Worm (Caenorhabditis elegans) whole organism, late embryonic: ENCODE results near the gene gspd-1.

Experiments used
- C08G9.2 ChIP-seq: sonication (generic microtip); optimal IDR thresholded peaks from 2 replicates; lab custom pipeline; 2016; ENCODE audit warnings: mild to moderate bottlenecking, missing genetic modification characterization, moderate library complexity, missing compliant biosample characterization
- C38D4.7 ChIP-seq: fragments of 200-800 bp; sonication (Bioruptor generic); optimal IDR thresholded peaks from 2 replicates; lab custom pipeline; 2018; ENCODE audit warnings: mild to moderate bottlenecking, missing genetic modification characterization, moderate library complexity, missing compliant biosample characterization
- K02D7.2 ChIP-seq: sonication (generic microtip); optimal IDR thresholded peaks from 2 replicates; lab custom pipeline; 2017; ENCODE audit warnings: mild to moderate bottlenecking, missing genetic modification characterization, missing compliant biosample characterization
- K09A11.1 ChIP-seq: sonication (generic microtip); optimal IDR thresholded peaks from 2 replicates; lab custom pipeline; 2017; ENCODE audit warnings: antibody characterized with exemption, mild to moderate bottlenecking, missing genetic modification characterization, missing compliant biosample characterization; ENCODE audit not compliant: insufficient read depth
- T23F11.4 ChIP-seq: fragments of 200-800 bp; sonication (Bioruptor generic); optimal IDR thresholded peaks from 2 replicates; lab custom pipeline; 2018; ENCODE audit warnings: mild to moderate bottlenecking, missing genetic modification characterization, missing compliant biosample characterization
- Y22D7AL.16 ChIP-seq: sonication (generic microtip); optimal IDR thresholded peaks from 2 replicates; lab custom pipeline; 2016; ENCODE audit warnings: missing genetic modification characterization, missing compliant biosample characterization
- ceh-14 ChIP-seq: sonication (generic microtip); optimal IDR thresholded peaks from 2 replicates; lab custom pipeline; 2016; ENCODE audit warnings: missing genotype, missing genetic modification characterization, missing compliant biosample characterization
- ceh-18 ChIP-seq: sonication (generic microtip); optimal IDR thresholded peaks from 2 replicates; lab custom pipeline; 2016; ENCODE audit warnings: missing genetic modification characterization, missing compliant biosample characterization
- ceh-19 ChIP-seq: fragments of 200-800 bp; sonication (Bioruptor generic); optimal IDR thresholded peaks from 2 replicates; lab custom pipeline; 2018; ENCODE audit warnings: mild to moderate bottlenecking, missing genetic modification characterization, missing compliant biosample characterization
- ceh-22 ChIP-seq: sonication (generic microtip); optimal IDR thresholded peaks from 2 replicates; lab custom pipeline; 2017; ENCODE audit warnings: missing biosample characterization, missing genetic modification characterization
- ceh-6 ChIP-seq: fragments of 200-800 bp; sonication (Bioruptor generic); optimal IDR thresholded peaks from 2 replicates; lab custom pipeline; 2018; ENCODE audit warnings: mild to moderate bottlenecking, missing genetic modification characterization, missing compliant biosample characterization
- ceh-9 ChIP-seq: sonication (generic microtip); optimal IDR thresholded peaks from 2 replicates; lab custom pipeline; 2016; ENCODE audit warnings: mild to moderate bottlenecking, missing genetic modification characterization, inconsistent platforms, missing compliant biosample characterization
- dmd-4 ChIP-seq: sonication (generic microtip); optimal IDR thresholded peaks from 2 replicates; lab custom pipeline; 2016; ENCODE audit warnings: borderline replicate concordance, missing genetic modification characterization, missing compliant biosample characterization
- elt-4 ChIP-seq: sonication (generic microtip); optimal IDR thresholded peaks from 2 replicates; lab custom pipeline; 2016; ENCODE audit warnings: missing genetic modification characterization, missing compliant biosample characterization
- ets-4 ChIP-seq: sonication (generic microtip); optimal IDR thresholded peaks from 2 replicates; lab custom pipeline; 2016; ENCODE audit warnings: missing genetic modification characterization, missing compliant biosample characterization
- fkh-6 ChIP-seq: sonication (generic microtip); optimal IDR thresholded peaks from 2 replicates; lab custom pipeline; 2016; ENCODE audit warnings: missing genetic modification characterization, missing compliant biosample characterization
- hlh-13 ChIP-seq: fragments of 200-800 bp; sonication (Bioruptor generic); optimal IDR thresholded peaks from 2 replicates; lab custom pipeline; 2018; ENCODE audit warnings: mild to moderate bottlenecking, missing genetic modification characterization, missing compliant biosample characterization
- hlh-15 ChIP-seq: sonication (generic microtip); optimal IDR thresholded peaks from 2 replicates; lab custom pipeline; 2016; ENCODE audit warnings: missing genetic modification characterization, missing compliant biosample characterization
- hlh-30 ChIP-seq: sonication (generic microtip); optimal IDR thresholded peaks from 2 replicates; lab custom pipeline; 2017; ENCODE audit warnings: antibody characterized with exemption, missing genetic modification characterization, missing compliant biosample characterization; ENCODE audit not compliant: insufficient read depth
- hlh-6 ChIP-seq: sonication (generic microtip); optimal IDR thresholded peaks from 2 replicates; lab custom pipeline; 2016; ENCODE audit warnings: missing genotype, missing genetic modification characterization, missing compliant biosample characterization
- hlh-8 ChIP-seq: sonication (generic microtip); optimal IDR thresholded peaks from 2 replicates; lab custom pipeline; 2016; ENCODE audit warnings: missing genotype, missing genetic modification characterization, missing compliant biosample characterization
- mec-3 ChIP-seq: sonication (generic microtip); optimal IDR thresholded peaks from 2 replicates; lab custom pipeline; 2016; ENCODE audit warnings: borderline replicate concordance, missing genetic modification characterization, missing compliant biosample characterization
- nhr-232 ChIP-seq: sonication (generic microtip); optimal IDR thresholded peaks from 2 replicates; lab custom pipeline; 2016; ENCODE audit warnings: missing genetic modification characterization, missing compliant biosample characterization
- pax-1 ChIP-seq: fragments of 150-350 bp; optimal IDR thresholded peaks from 2 replicates; lab custom pipeline; 2014; ENCODE audit warnings: missing biosample characterization, missing genetic modification characterization
- pha-2 ChIP-seq: sonication (generic microtip); optimal IDR thresholded peaks from 2 replicates; lab custom pipeline; 2017; ENCODE audit warnings: mild to moderate bottlenecking, missing genetic modification characterization, missing compliant biosample characterization
- pha-4 ChIP-seq: fragments of 150-350 bp; optimal IDR thresholded peaks from 2 replicates; lab custom pipeline; 2018; ENCODE audit warnings: missing biosample characterization, missing genetic modification reagents, missing genetic modification characterization
- pqm-1 ChIP-seq: sonication (generic microtip); optimal IDR thresholded peaks from 2 replicates; lab custom pipeline; 2016; ENCODE audit warnings: missing genetic modification characterization, missing compliant biosample characterization
- pros-1 ChIP-seq: fragments of 150-350 bp; optimal IDR thresholded peaks from 2 replicates; lab custom pipeline; 2014; ENCODE audit warnings: missing biosample characterization, missing genetic modification reagents, missing genetic modification characterization
- rnt-1 ChIP-seq: sonication (generic microtip); optimal IDR thresholded peaks from 2 replicates; lab custom pipeline; 2016; ENCODE audit warnings: missing genetic modification characterization, missing compliant biosample characterization
- sdc-2 ChIP-seq: sonication (generic microtip); optimal IDR thresholded peaks from 2 replicates; lab custom pipeline; 2016; ENCODE audit warnings: missing genotype, missing genetic modification characterization, missing compliant biosample characterization
- syd-9 ChIP-seq: sonication (generic microtip); optimal IDR thresholded peaks from 2 replicates; lab custom pipeline; 2016; ENCODE audit warnings: mild to moderate bottlenecking, missing genetic modification characterization, moderate library complexity, missing compliant biosample characterization
- tbx-7 ChIP-seq: sonication (generic microtip); optimal IDR thresholded peaks from 2 replicates; lab custom pipeline; 2016; ENCODE audit warnings: missing genotype, missing genetic modification characterization, missing compliant biosample characterization
- unc-3 ChIP-seq, 2 experiments: fragments of 200-800 bp in 1 of 2; sonication (Bioruptor generic) in 1 of 2; sonication (generic microtip) in 1 of 2; conservative IDR thresholded peaks in 1 of 2; optimal IDR thresholded peaks in 1 of 2; 2 replicates each; pipeline versions ENCODE4 v1.3.6 to Lab custom; 2016 to 2022; ENCODE audit warnings: missing compliant biosample characterization in 2 of 2, missing genetic modification characterization in 2 of 2, missing genetic modification reagents in 1 of 2
- unc-42 ChIP-seq: sonication (generic microtip); optimal IDR thresholded peaks from 2 replicates; lab custom pipeline; 2016; ENCODE audit warnings: missing genotype, missing genetic modification characterization, missing compliant biosample characterization
- unc-55 ChIP-seq: sonication (generic microtip); optimal IDR thresholded peaks from 2 replicates; lab custom pipeline; 2017; ENCODE audit warnings: missing biosample characterization, missing genetic modification reagents, missing genetic modification characterization
- zip-5 ChIP-seq: sonication (generic microtip); optimal IDR thresholded peaks from 2 replicates; lab custom pipeline; 2016; ENCODE audit warnings: missing genetic modification characterization, missing compliant biosample characterization
- ztf-16 ChIP-seq: sonication (generic microtip); optimal IDR thresholded peaks from 2 replicates; lab custom pipeline; 2017; ENCODE audit warnings: missing genetic modification characterization, missing compliant biosample characterization

The gspd-1 gene

ce11 chrIV:11347275-11347674 is 30.1 kb downstream of the gspd-1 start:
- TF ChIP-seq pqm-1 (tag; lab: Kevin White, UChicago), result no peak
- TF ChIP-seq nhr-232 (tag; lab: Kevin White, UChicago), result no peak
- TF ChIP-seq ets-4 (tag; lab: Kevin White, UChicago), result no peak
- TF ChIP-seq ceh-9 (tag; lab: Kevin White, UChicago), result no peak
- TF ChIP-seq pha-4, result no peak
- TF ChIP-seq dmd-4, result no peak
- TF ChIP-seq K09A11.1, result no peak
- TF ChIP-seq ceh-6 (GFP tag; lab: Kevin White, UChicago), result no peak
- TF ChIP-seq fkh-6 (tag; lab: Kevin White, UChicago), result no peak
- TF ChIP-seq hlh-6 (tag; lab: Kevin White, UChicago), result no peak
- TF ChIP-seq pha-2 (tag; lab: Kevin White, UChicago), result no peak
- no peak for TF ChIP-seq hlh-8 (tag; lab: Kevin White, UChicago)
- TF ChIP-seq pros-1, result no peak
- no peak for TF ChIP-seq hlh-30 (tag; lab: Kevin White, UChicago)
- no peak for TF ChIP-seq tbx-7
- no peak for TF ChIP-seq hlh-13
- no peak for TF ChIP-seq sdc-2 (tag; lab: Kevin White, UChicago)
- no peak for TF ChIP-seq pax-1 (tag; lab: Kevin White, UChicago)
- TF ChIP-seq unc-55 (GFP tag; lab: Kevin White, UChicago), result no peak

DNA sequence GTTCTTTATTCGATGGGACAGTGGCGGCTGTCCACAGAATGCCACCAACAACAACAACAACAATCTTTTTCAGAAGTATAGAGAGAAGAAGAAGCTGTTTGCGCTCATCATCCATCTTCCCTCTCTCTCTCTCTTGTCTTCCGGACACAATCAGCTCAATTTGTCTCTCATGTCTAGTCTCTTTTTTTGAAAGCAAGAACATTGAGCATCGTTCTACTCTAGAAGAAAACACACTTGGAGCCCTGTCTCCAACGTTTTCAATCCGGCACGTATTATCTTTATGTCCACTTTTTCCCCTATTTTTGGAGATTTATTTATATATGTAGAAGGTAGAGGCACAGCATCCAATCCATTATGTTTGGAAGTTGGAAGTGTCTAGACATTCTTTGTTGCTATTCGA is 31.6 kb downstream of the gspd-1 start:
- no peak for TF ChIP-seq unc-42 (tag; lab: Kevin White, UChicago)
- no peak for TF ChIP-seq ceh-22 (tag; lab: Kevin White, UChicago)
- no peak for TF ChIP-seq C38D4.7
- no peak for TF ChIP-seq unc-55 (GFP tag; lab: Kevin White, UChicago)
- no peak for TF ChIP-seq elt-4 (tag; lab: Kevin White, UChicago)
- TF ChIP-seq dmd-4, result no peak

DNA sequence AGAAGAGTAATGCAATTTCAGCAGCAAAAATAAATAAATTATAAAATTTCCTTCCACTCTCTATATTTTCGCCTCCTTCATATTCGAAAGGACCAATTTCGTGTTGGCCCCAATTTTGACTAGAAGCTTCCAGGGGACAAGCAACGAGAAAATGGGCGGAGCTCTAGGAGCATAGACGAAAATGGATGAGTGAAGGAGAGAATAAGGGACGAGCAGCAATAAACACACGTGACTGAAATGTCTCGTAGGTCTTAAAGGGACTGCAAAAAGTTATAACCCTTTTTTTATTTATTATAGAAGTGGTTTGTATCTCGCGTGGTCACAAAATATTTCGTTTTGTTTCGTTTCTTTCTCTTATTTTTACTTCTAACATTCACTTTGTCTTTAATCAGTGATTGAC is 32.5 kb downstream of the gspd-1 start:
- TF ChIP-seq ceh-14 (peak; percentile 22), unc-42 (tag; lab: Kevin White, UChicago) (peak; percentile 14), nhr-232 (tag; lab: Kevin White, UChicago) (no peak)

- peak; percentile 52 for TF ChIP-seq ceh-18
- TF ChIP-seq ceh-19 (GFP tag; lab: Kevin White, UChicago), result no peak
- no peak for TF ChIP-seq hlh-15 (tag; lab: Kevin White, UChicago)
- no peak for TF ChIP-seq Y22D7AL.16 (tag; lab: Kevin White, UChicago)
- no peak for TF ChIP-seq ceh-9 (tag; lab: Kevin White, UChicago)
Observed at ce11 chrIV:11350809-11351208, 33.6 kb downstream of the gspd-1 start.

DNA sequence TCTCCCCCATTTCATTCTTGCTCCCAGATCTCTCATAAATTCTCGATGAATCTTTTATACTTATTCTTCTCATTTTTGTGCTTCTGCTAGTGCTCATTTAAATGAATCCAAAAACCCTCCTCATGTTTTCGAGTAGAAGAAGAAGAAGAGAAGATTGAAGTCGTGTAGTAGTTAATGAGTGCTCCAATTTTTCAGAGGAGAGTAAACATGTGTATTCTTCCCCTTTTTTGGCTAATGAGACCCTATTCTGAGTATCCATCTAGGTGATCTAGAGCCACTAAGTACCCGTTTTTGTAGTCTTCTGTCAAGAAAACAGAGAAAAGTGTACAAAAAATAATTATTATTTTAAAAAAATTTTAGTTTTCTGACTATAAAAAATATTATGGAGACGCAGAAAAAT is 34.3 kb downstream of the gspd-1 start:
- TF ChIP-seq pha-4 (no peak), elt-4 (tag; lab: Kevin White, UChicago) (no peak), unc-3 (GFP tag; conservative IDR thresholded peaks at IDR 0.05; lab: Robert Waterston, UW) (no peak), unc-3 (tag; optimal IDR thresholded peaks at IDR 0.05; lab: Kevin White, UChicago) (no peak)
- TF ChIP-seq, all 69 proteins: peak for 0

DNA sequence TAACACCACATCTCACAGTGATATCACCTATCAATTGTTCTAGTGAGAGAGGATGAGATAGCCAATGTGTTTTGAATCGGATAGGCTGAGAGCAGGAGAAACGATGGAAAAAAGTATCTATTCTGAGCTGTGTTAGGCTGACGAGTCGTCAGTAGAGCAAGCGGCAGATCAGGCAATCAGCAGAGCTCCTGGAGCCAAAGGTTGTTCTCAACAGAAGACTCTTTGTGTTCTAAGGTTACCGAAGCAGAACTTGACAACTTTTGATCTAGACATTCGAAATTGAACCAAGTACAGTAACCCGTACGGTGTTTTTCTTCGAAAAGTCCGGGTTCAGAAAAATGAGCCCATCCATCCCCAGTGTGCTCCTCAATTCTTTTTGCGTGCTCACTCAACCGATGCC is 35.5 kb downstream of the gspd-1 start:
- no peak for TF ChIP-seq hlh-13
- TF ChIP-seq syd-9 (tag; lab: Kevin White, UChicago), result no peak
- TF ChIP-seq zip-5 (tag; lab: Kevin White, UChicago), result no peak
- no peak for TF ChIP-seq T23F11.4 (GFP tag; lab: Kevin White, UChicago)
- no peak for TF ChIP-seq hlh-6 (tag; lab: Kevin White, UChicago)
- TF ChIP-seq rnt-1, result no peak
- TF ChIP-seq ceh-19 (GFP tag; lab: Kevin White, UChicago), result no peak
- TF ChIP-seq C08G9.2, result no peak
- TF ChIP-seq unc-3 (GFP tag; conservative IDR thresholded peaks at IDR 0.05; lab: Robert Waterston, UW), result no peak
- TF ChIP-seq unc-3 (tag; optimal IDR thresholded peaks at IDR 0.05; lab: Kevin White, UChicago), result no peak
- TF ChIP-seq ceh-18, result no peak
- TF ChIP-seq ceh-22 (tag; lab: Kevin White, UChicago), result no peak
- no peak for TF ChIP-seq mec-3 (tag; lab: Kevin White, UChicago)
- TF ChIP-seq unc-42 (tag; lab: Kevin White, UChicago), result no peak
- TF ChIP-seq pha-4, result no peak
- TF ChIP-seq fkh-6 (tag; lab: Kevin White, UChicago), result no peak
- TF ChIP-seq ztf-16 (tag; lab: Kevin White, UChicago), result no peak
- no peak for TF ChIP-seq K02D7.2
- no peak for TF ChIP-seq hlh-8 (tag; lab: Kevin White, UChicago)
- TF ChIP-seq, all 69 proteins: peak for 0
